Fruit fly (Drosophila melanogaster) whole organism, embryonic: ENCODE data around the gene CG1572.
A peak's percentile ranks its signal among the peaks of the same experiment; 100 is the strongest.

ENCODE experiments used
- B-H2 ChIP-seq: fragments of 200-800 bp; sonication (Bioruptor generic); optimal IDR thresholded peaks from 2 replicates; lab custom pipeline; 2018; ENCODE audit warnings: missing biosample characterization, mild to moderate bottlenecking, missing genetic modification characterization
- Bteb2 ChIP-seq: fragments of 200-800 bp; sonication (Bioruptor generic); optimal IDR thresholded peaks from 2 replicates; lab custom pipeline; 2016; ENCODE audit warnings: missing biosample characterization, missing genetic modification characterization
- CG10274 ChIP-seq: fragments of 200-800 bp; sonication (Bioruptor generic); optimal IDR thresholded peaks from 3 replicates; lab custom pipeline; 2017; ENCODE audit warnings: missing biosample characterization, mild to moderate bottlenecking, missing genetic modification characterization
- CG10366 ChIP-seq: fragments of 200-800 bp; sonication (Bioruptor generic); IDR thresholded peaks from 2 replicates; pipeline ENCODE4 v1.3.6; 2022; ENCODE audit warnings: missing biosample characterization, missing genetic modification characterization
- CG10543 ChIP-seq: fragments of 200-800 bp; sonication (Bioruptor generic); optimal IDR thresholded peaks from 3 replicates; lab custom pipeline; 2017; ENCODE audit warnings: missing biosample characterization, mild to moderate bottlenecking, missing genetic modification characterization, moderate library complexity
- CG11723 ChIP-seq: fragments of 200-800 bp; sonication (Bioruptor generic); optimal IDR thresholded peaks from 2 replicates; lab custom pipeline; 2017; ENCODE audit warnings: missing biosample characterization, mild to moderate bottlenecking, missing genetic modification characterization
- CG1233 ChIP-seq: fragments of 200-800 bp; sonication (Bioruptor generic); optimal IDR thresholded peaks from 4 replicates; lab custom pipeline; 2018; ENCODE audit warnings: missing biosample characterization, mild to moderate bottlenecking, missing genetic modification characterization
- CG12769 ChIP-seq: fragments of 200-800 bp; sonication (Bioruptor generic); optimal IDR thresholded peaks from 2 replicates; lab custom pipeline; 2019; ENCODE audit warnings: missing biosample characterization, mild to moderate bottlenecking, missing genetic modification characterization, moderate library complexity
- CG13123 ChIP-seq: fragments of 200-800 bp; sonication (Bioruptor generic); optimal IDR thresholded peaks from 2 replicates; lab custom pipeline; 2016; ENCODE audit warnings: missing biosample characterization, missing genetic modification characterization
- CG14014 ChIP-seq: fragments of 200-800 bp; sonication (Bioruptor generic); IDR thresholded peaks from 2 replicates; pipeline ENCODE4 v1.3.6; 2022; ENCODE audit warnings: missing biosample characterization, missing genetic modification characterization
- CG17361 ChIP-seq: fragments of 200-800 bp; sonication (Bioruptor generic); IDR thresholded peaks from 3 replicates; pipeline ENCODE4 v1.3.6; 2022; ENCODE audit warnings: missing biosample characterization, missing genetic modification characterization
- CG3065 ChIP-seq: fragments of 200-800 bp; sonication (Bioruptor generic); optimal IDR thresholded peaks from 2 replicates; lab custom pipeline; 2016; ENCODE audit warnings: missing biosample characterization, missing genetic modification characterization
- CG31365 ChIP-seq: fragments of 200-800 bp; sonication (Bioruptor generic); optimal IDR thresholded peaks from 2 replicates; lab custom pipeline; 2018; ENCODE audit warnings: missing biosample characterization, mild to moderate bottlenecking, missing genetic modification characterization
- CG4282 ChIP-seq: fragments of 200-800 bp; sonication (Bioruptor generic); optimal IDR thresholded peaks from 2 replicates; lab custom pipeline; 2016; ENCODE audit warnings: missing biosample characterization, missing genetic modification characterization
- CG4707 ChIP-seq: fragments of 200-800 bp; sonication (Bioruptor generic); optimal IDR thresholded peaks from 2 replicates; lab custom pipeline; 2018; ENCODE audit warnings: missing biosample characterization, mild to moderate bottlenecking, missing genetic modification characterization, moderate library complexity
- CG6254 ChIP-seq: fragments of 200-800 bp; sonication (Bioruptor generic); optimal IDR thresholded peaks from 3 replicates; lab custom pipeline; 2017; ENCODE audit warnings: mild to moderate bottlenecking, missing biosample characterization, missing genetic modification reagents, missing genetic modification characterization
- CG6689 ChIP-seq: fragments of 200-800 bp; sonication (Bioruptor generic); IDR thresholded peaks from 2 replicates; pipeline ENCODE4 v1.3.6; 2022; ENCODE audit warnings: missing biosample characterization, missing genetic modification characterization
- CG6813 ChIP-seq: fragments of 200-800 bp; sonication (Bioruptor generic); optimal IDR thresholded peaks from 2 replicates; lab custom pipeline; 2017; ENCODE audit warnings: missing biosample characterization, missing genetic modification characterization, mild to moderate bottlenecking, moderate library complexity, missing genetic modification reagents
- CHES-1-like ChIP-seq: fragments of 200-800 bp; sonication (Bioruptor generic); optimal IDR thresholded peaks from 2 replicates; lab custom pipeline; 2016; ENCODE audit warnings: missing biosample characterization, missing genetic modification characterization
- Deaf1 ChIP-seq: fragments of 200-800 bp; optimal IDR thresholded peaks from 3 replicates; lab custom pipeline; 2019; ENCODE audit warnings: missing biosample characterization, mild to moderate bottlenecking, missing genetic modification characterization, moderate library complexity
- Ets97D ChIP-seq: fragments of 200-800 bp; sonication (Bioruptor generic); optimal IDR thresholded peaks from 3 replicates; lab custom pipeline; 2016; ENCODE audit warnings: missing biosample characterization, missing genetic modification characterization
- Fer1 ChIP-seq: fragments of 200-800 bp; sonication (Bioruptor generic); optimal IDR thresholded peaks from 2 replicates; lab custom pipeline; 2017; ENCODE audit warnings: missing biosample characterization, mild to moderate bottlenecking, missing genetic modification characterization
- H15 ChIP-seq: fragments of 200-800 bp; sonication (Bioruptor generic); IDR thresholded peaks from 3 replicates; pipeline ENCODE4 v1.3.6; 2022; ENCODE audit warnings: missing biosample characterization, missing genetic modification characterization
- Mad ChIP-seq: fragments of 200-800 bp; sonication (Bioruptor generic); optimal IDR thresholded peaks from 2 replicates; lab custom pipeline; 2016; ENCODE audit warnings: missing biosample characterization, missing genetic modification characterization
- NK7.1 ChIP-seq: fragments of 200-800 bp; sonication (Bioruptor generic); optimal IDR thresholded peaks from 3 replicates; lab custom pipeline; 2016; ENCODE audit warnings: missing biosample characterization, missing genetic modification characterization
- Taf1 ChIP-seq: fragments of 200-800 bp; sonication (Bioruptor generic); IDR thresholded peaks from 2 replicates; pipeline ENCODE4 v1.3.6; 2022; ENCODE audit warnings: missing biosample characterization, missing genetic modification characterization
- bab2 ChIP-seq: fragments of 200-800 bp; sonication (Bioruptor generic); optimal IDR thresholded peaks from 2 replicates; lab custom pipeline; 2016; ENCODE audit warnings: missing biosample characterization, missing genetic modification characterization
- chif ChIP-seq, 2 experiments: fragments of 200-800 bp; sonication (Bioruptor generic); optimal IDR thresholded peaks; 3 replicates each; lab custom pipeline; 2016; ENCODE audit warnings: missing biosample characterization in 2 of 2, missing genetic modification characterization in 2 of 2
- crol ChIP-seq: fragments of 200-800 bp; sonication (Bioruptor generic); IDR thresholded peaks from 2 replicates; pipeline ENCODE4 v1.3.6; 2022; ENCODE audit warnings: missing biosample characterization, missing genetic modification characterization
- disco-r ChIP-seq: fragments of 200-800 bp; sonication (Bioruptor generic); optimal IDR thresholded peaks from 2 replicates; lab custom pipeline; 2016; ENCODE audit warnings: missing biosample characterization, missing genetic modification characterization
- ems ChIP-seq: fragments of 200-800 bp; sonication (Bioruptor generic); optimal IDR thresholded peaks from 3 replicates; lab custom pipeline; 2016; ENCODE audit warnings: missing biosample characterization, missing genetic modification characterization
- fu2 ChIP-seq: fragments of 200-800 bp; sonication (Bioruptor generic); optimal IDR thresholded peaks from 2 replicates; lab custom pipeline; 2016; ENCODE audit warnings: missing biosample characterization, missing genetic modification characterization
- gsb-n ChIP-seq: fragments of 200-800 bp; sonication (Bioruptor generic); optimal IDR thresholded peaks from 3 replicates; lab custom pipeline; 2018; ENCODE audit warnings: missing biosample characterization, mild to moderate bottlenecking, missing genetic modification characterization
- luna ChIP-seq: fragments of 200-800 bp; sonication (Bioruptor generic); optimal IDR thresholded peaks from 2 replicates; lab custom pipeline; 2016; ENCODE audit warnings: missing biosample characterization, missing genetic modification characterization
- org-1 ChIP-seq: fragments of 200-800 bp; sonication (Bioruptor generic); optimal IDR thresholded peaks from 2 replicates; lab custom pipeline; 2017; ENCODE audit warnings: missing biosample characterization, missing genetic modification characterization
- pb ChIP-seq: fragments of 200-800 bp; sonication (Bioruptor generic); optimal IDR thresholded peaks from 3 replicates; lab custom pipeline; 2016; ENCODE audit warnings: missing biosample characterization, missing genetic modification characterization
- pfk ChIP-seq: fragments of 200-800 bp; sonication (Bioruptor generic); optimal IDR thresholded peaks from 2 replicates; lab custom pipeline; 2018; ENCODE audit warnings: missing biosample characterization, mild to moderate bottlenecking, missing genetic modification characterization, moderate library complexity
- row ChIP-seq: fragments of 200-800 bp; sonication (Bioruptor generic); IDR thresholded peaks from 3 replicates; pipeline ENCODE4 v1.3.6; 2022; ENCODE audit warnings: missing biosample characterization, missing genetic modification characterization
- sd ChIP-seq: fragments of 200-800 bp; sonication (Bioruptor generic); optimal IDR thresholded peaks from 3 replicates; lab custom pipeline; 2018; ENCODE audit warnings: missing biosample characterization, mild to moderate bottlenecking, missing genetic modification characterization, moderate library complexity
- sna ChIP-seq: fragments of 200-800 bp; sonication (Bioruptor generic); IDR thresholded peaks from 2 replicates; pipeline ENCODE4 v1.3.6; 2022; ENCODE audit warnings: missing biosample characterization, missing genetic modification characterization; ENCODE audit not compliant: partially characterized antibody
- so ChIP-seq: fragments of 200-800 bp; sonication (Bioruptor generic); IDR thresholded peaks from 3 replicates; pipeline ENCODE4 v1.3.6; 2022; ENCODE audit warnings: missing biosample characterization, missing genetic modification characterization
- zf30C ChIP-seq: fragments of 200-800 bp; sonication (Bioruptor generic); optimal IDR thresholded peaks from 3 replicates; lab custom pipeline; 2018; ENCODE audit warnings: missing biosample characterization, mild to moderate bottlenecking, missing genetic modification characterization
- zfh1 ChIP-seq: fragments of 200-800 bp; sonication (Bioruptor generic); IDR thresholded peaks from 3 replicates; pipeline ENCODE4 v1.3.6; 2022; ENCODE audit warnings: missing biosample characterization, missing genetic modification characterization
- zfh2 ChIP-seq: fragments of 200-800 bp; sonication (Bioruptor generic); optimal IDR thresholded peaks from 2 replicates; lab custom pipeline; 2016; ENCODE audit warnings: missing biosample characterization, missing genetic modification characterization

CG1572 gene

DNA sequence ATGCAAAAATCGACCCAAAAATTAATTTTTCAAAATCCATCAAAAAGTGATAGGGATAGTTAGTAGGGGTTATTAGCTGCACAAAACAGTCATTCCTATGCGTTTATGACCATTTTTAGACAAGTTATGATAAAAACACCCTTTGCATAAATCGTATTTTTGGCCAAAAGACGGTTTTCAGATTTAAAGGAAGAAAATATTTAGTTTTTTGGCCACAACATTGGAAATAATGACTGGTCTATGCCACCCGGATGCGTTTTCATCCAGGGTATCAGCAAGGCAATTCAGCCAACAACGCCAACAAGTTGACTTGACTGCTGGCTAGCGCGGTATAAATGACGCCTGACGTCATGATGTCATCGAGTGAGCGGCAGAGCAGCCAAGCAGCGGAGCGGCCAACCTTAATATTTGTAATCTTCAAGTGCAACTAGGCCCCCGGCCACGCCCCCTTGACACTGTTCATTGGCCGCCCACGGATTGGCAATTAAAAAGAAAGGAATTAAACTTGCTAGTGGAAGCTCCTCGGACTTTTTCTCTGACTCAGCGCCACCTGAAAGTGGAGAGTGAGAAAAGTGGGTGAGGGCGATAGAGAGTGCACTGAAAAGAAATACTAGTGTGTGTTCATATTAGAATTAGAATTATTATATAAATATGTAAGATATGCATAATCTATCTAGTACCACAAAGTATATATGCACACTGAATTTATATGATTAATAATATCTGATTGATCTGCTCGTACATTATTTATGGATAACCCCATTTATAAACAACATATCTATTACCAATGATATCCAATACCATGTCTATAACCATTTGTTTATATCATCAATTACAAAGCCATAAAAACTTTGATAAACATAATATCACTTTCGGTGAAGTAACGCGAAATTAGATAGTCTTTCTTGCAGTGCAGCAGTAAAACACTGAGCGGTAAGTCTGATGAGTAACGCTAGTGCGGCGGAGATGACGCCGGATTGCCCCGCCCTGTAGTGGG is 1.6 kb upstream of the CG1572 start (continued):
- TF ChIP-seq CG17361 (GFP tag; lab: Robert Waterston, UW) (peak; percentile 94), sna (no peak), CG31365 (tag; lab: Kevin White, UChicago) (peak; percentile 33), B-H2 (peak; percentile 55), CG10366 (peak; percentile 59), zfh2 (GFP tag; lab: Kevin White, UChicago) (peak; percentile 48), pfk (GFP tag; lab: Kevin White, UChicago) (no peak), zf30C (GFP tag; lab: Kevin White, UChicago) (peak; percentile 59), CHES-1-like (GFP tag; lab: Kevin White, UChicago) (peak; percentile 20), org-1 (peak; percentile 84), CG6254 (GFP tag; lab: Kevin White, UChicago) (peak; percentile 29), CG3065 (peak; percentile 37), fu2 (GFP tag; lab: Kevin White, UChicago) (peak; percentile 15), CG11723 (GFP tag; lab: Kevin White, UChicago) (peak; percentile 79), bab2 (peak; percentile 47), chif (GFP tag; optimal IDR thresholded peaks at IDR 0.05; lab: Kevin White, UChicago) (peak; percentile 39 to 40), CG4707 (GFP tag; lab: Kevin White, UChicago) (peak; percentile 56), Ets97D (GFP tag; lab: Kevin White, UChicago) (no peak), luna (GFP tag; lab: Kevin White, UChicago) (no peak), Taf1 (GFP tag; lab: Robert Waterston, UW) (peak; percentile 62), CG1233 (GFP tag; lab: Kevin White, UChicago) (peak; percentile 83), NK7.1 (GFP tag; lab: Kevin White, UChicago) (no peak), Bteb2 (GFP tag; lab: Kevin White, UChicago) (peak; percentile 41), CG6813 (GFP tag; lab: Kevin White, UChicago) (peak; percentile 78), gsb-n (tag; lab: Kevin White, UChicago) (peak; percentile 64), CG14014 (peak; percentile 57; the same call in 1 of the 2 replicates), Mad (GFP tag; lab: Kevin White, UChicago) (no peak), pb (GFP tag; lab: Kevin White, UChicago) (no peak), ems (GFP tag; lab: Kevin White, UChicago) (peak; percentile 16)

DNA sequence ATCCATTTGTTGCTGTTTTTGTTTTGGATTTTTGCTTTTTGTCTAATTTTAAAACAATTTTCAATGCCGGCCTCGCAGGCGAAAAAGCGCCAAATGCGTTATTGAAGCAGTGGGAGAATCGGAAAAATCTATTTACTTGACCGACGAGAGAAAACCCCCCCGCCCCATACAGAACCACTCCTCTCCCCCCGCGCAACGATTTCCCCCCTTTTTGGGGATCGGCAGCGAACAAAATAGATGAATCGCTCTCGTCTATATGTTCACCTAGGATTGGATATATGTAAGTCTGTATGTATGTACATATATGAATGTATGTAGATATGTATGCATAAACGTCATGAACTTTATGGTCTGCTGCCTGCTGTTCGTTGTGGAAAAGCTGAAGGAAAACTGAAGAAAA is 1.7 kb downstream of the CG1572 start:
- TF ChIP-seq CG10543 (GFP tag; lab: Kevin White, UChicago) = peak; percentile 78
- TF ChIP-seq Deaf1 (tag; lab: Kevin White, UChicago) = peak; percentile 27
- TF ChIP-seq CG13123 = no peak
- TF ChIP-seq row (GFP tag; lab: Robert Waterston, UW) = 0 out of 3 replicates have a peak, but pooled peaks have one; percentile 5
- TF ChIP-seq H15 (GFP tag; lab: Robert Waterston, UW) = no peak
- TF ChIP-seq crol (GFP tag; lab: Robert Waterston, UW) = peak; percentile 80
- 0 out of 3 replicates have a peak, but pooled peaks have one; percentile 20 for TF ChIP-seq so (GFP tag; lab: Robert Waterston, UW)
- TF ChIP-seq zfh1 (GFP tag; lab: Robert Waterston, UW) = no peak
- TF ChIP-seq CG10274 (GFP tag; lab: Kevin White, UChicago) = no peak
- TF ChIP-seq CG6689 (GFP tag; lab: Robert Waterston, UW) = no peak
- peak; percentile 18 for TF ChIP-seq sd (tag; lab: Kevin White, UChicago)
- no peak for TF ChIP-seq disco-r
- no peak for TF ChIP-seq Fer1 (GFP tag; lab: Kevin White, UChicago)
- no peak for TF ChIP-seq CG4282 (GFP tag; lab: Kevin White, UChicago)
- TF ChIP-seq CG12769 (tag; lab: Kevin White, UChicago) = peak; percentile 70
